Worm (Caenorhabditis elegans) whole organism, L4/young adult: Measurements from ENCODE around the gene attf-3.

Source experiments
- W03F9.2 ChIP-seq: fragments of 150-350 bp; optimal IDR thresholded peaks from 2 replicates; lab custom pipeline; 2014; ENCODE audit warnings: missing biosample characterization, missing genetic modification characterization
- dao-5 ChIP-seq: sonication (generic microtip); optimal IDR thresholded peaks from 2 replicates; lab custom pipeline; 2016; ENCODE audit warnings: missing genotype, missing genetic modification characterization, moderate library complexity, missing compliant biosample characterization
- him-1 ChIP-seq: sonication (generic microtip); optimal IDR thresholded peaks from 2 replicates; lab custom pipeline; 2016; ENCODE audit warnings: missing genotype, missing genetic modification reagents, missing genetic modification characterization, missing compliant biosample characterization

ce11 chrIII:29626-30025, 56.6 kb downstream of the attf-3 start:
- no peak for TF ChIP-seq W03F9.2
- no peak for TF ChIP-seq dao-5 (tag; lab: Kevin White, UChicago)
- TF ChIP-seq him-1 = no peak
